Fruit fly (Drosophila melanogaster) whole organism, pupa: ENCODE measurements around the gene Vha16-5.

Source experiments
- CG10348 ChIP-seq: fragments of 200-800 bp; sonication (Bioruptor generic); IDR thresholded peaks from 2 replicates; pipeline ENCODE4 v1.3.6; 2022; ENCODE audit warnings: missing biosample characterization, missing genetic modification characterization
- CG12605 ChIP-seq: fragments of 200-800 bp; sonication (Bioruptor generic); IDR thresholded peaks from 2 replicates; pipeline ENCODE4 v1.3.6; 2022; ENCODE audit warnings: missing biosample characterization, missing genetic modification characterization
- CG13204 ChIP-seq: fragments of 200-800 bp; sonication (Bioruptor generic); optimal IDR thresholded peaks from 2 replicates; lab custom pipeline; 2018; ENCODE audit warnings: missing biosample characterization, mild to moderate bottlenecking, missing genetic modification characterization, moderate library complexity
- CG14655 ChIP-seq: fragments of 200-800 bp; sonication (Bioruptor generic); optimal IDR thresholded peaks from 3 replicates; lab custom pipeline; 2017; ENCODE audit warnings: mild to moderate bottlenecking, missing biosample characterization, missing genetic modification reagents, missing genetic modification characterization
- CG17806 ChIP-seq: fragments of 200-800 bp; sonication (Bioruptor generic); optimal IDR thresholded peaks from 2 replicates; lab custom pipeline; 2018; ENCODE audit warnings: missing biosample characterization, mild to moderate bottlenecking, missing genetic modification characterization, moderate library complexity
- CG32121 ChIP-seq: fragments of 200-800 bp; sonication (Bioruptor generic); IDR thresholded peaks from 2 replicates; pipeline ENCODE4 v1.3.6; 2022; ENCODE audit warnings: missing biosample characterization, missing genetic modification characterization
- CG34367 ChIP-seq: fragments of 200-800 bp; sonication (Bioruptor generic); optimal IDR thresholded peaks from 2 replicates; lab custom pipeline; 2018; ENCODE audit warnings: missing biosample characterization, mild to moderate bottlenecking, missing genetic modification characterization
- CG4496 ChIP-seq: fragments of 200-800 bp; sonication (Bioruptor generic); IDR thresholded peaks from 3 replicates; pipeline ENCODE4 v1.3.6; 2022; ENCODE audit warnings: missing biosample characterization, missing genetic modification characterization
- CG8301 ChIP-seq: fragments of 200-800 bp; sonication (Bioruptor generic); optimal IDR thresholded peaks from 2 replicates; lab custom pipeline; 2018; ENCODE audit warnings: missing biosample characterization, mild to moderate bottlenecking, missing genetic modification characterization
- CG9948 ChIP-seq: fragments of 200-800 bp; sonication (Bioruptor generic); optimal IDR thresholded peaks from 2 replicates; lab custom pipeline; 2018; ENCODE audit warnings: missing biosample characterization, mild to moderate bottlenecking, missing genetic modification characterization, moderate library complexity
- D1 ChIP-seq: fragments of 200-800 bp; sonication (Bioruptor generic); optimal IDR thresholded peaks from 2 replicates; lab custom pipeline; 2018; ENCODE audit warnings: missing biosample characterization, mild to moderate bottlenecking, missing genetic modification characterization, moderate library complexity
- EcR ChIP-seq: fragments of 200-800 bp; sonication (Bioruptor generic); optimal IDR thresholded peaks from 3 replicates; lab custom pipeline; 2019; ENCODE audit warnings: missing biosample characterization, missing genetic modification characterization, mild to moderate bottlenecking, moderate library complexity, missing genetic modification reagents
- fd96Ca ChIP-seq: fragments of 200-800 bp; sonication (Bioruptor generic); IDR thresholded peaks from 3 replicates; pipeline ENCODE4 v1.3.6; 2022; ENCODE audit warnings: missing biosample characterization, missing genetic modification characterization

DNA sequence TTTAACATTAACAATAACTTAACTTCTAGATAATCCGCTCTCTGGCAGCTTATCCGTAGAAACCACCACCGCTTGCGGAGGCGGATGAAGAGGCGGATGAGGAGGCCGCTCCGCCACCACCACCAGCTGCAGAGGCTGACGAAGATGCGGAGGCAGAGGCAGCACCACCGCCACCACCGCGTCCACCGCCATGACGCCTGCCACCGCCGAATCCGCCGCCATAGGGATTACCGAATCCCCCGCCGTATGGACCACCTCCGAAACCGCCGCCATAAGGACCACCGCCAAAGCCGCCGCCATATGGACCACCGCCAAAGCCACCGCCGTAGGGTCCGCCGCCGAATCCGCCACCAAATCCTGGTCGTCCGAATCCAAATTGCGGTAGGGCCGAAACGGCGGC is 48.1 kb downstream of the Vha16-5 start:
- TF ChIP-seq EcR (GFP tag; lab: Kevin White, UChicago) (no peak), CG10348 (no peak), CG17806 (no peak), CG4496 (GFP tag; lab: Robert Waterston, UW) (no peak), fd96Ca (GFP tag; lab: Robert Waterston, UW) (no peak), CG9948 (tag; lab: Kevin White, UChicago) (no peak), CG13204 (GFP tag; lab: Kevin White, UChicago) (no peak), CG34367 (tag; lab: Kevin White, UChicago) (no peak), D1 (tag; lab: Kevin White, UChicago) (no peak), CG14655 (GFP tag; lab: Kevin White, UChicago) (no peak), CG32121 (no peak), CG12605 (no peak), CG8301 (no peak)
